Fruit fly (Drosophila melanogaster) whole organism, embryonic: ENCODE data around the gene CG42366.

Experiments used
- B-H1 ChIP-seq: fragments of 200-800 bp; sonication (Bioruptor generic); IDR thresholded peaks from 3 replicates; pipeline ENCODE4 v1.3.6; 2022; ENCODE audit warnings: missing biosample characterization, missing genetic modification characterization
- B-H2 ChIP-seq: fragments of 200-800 bp; sonication (Bioruptor generic); optimal IDR thresholded peaks from 2 replicates; lab custom pipeline; 2018; ENCODE audit warnings: missing biosample characterization, mild to moderate bottlenecking, missing genetic modification characterization
- BtbVII ChIP-seq: fragments of 200-800 bp; sonication (Bioruptor generic); optimal IDR thresholded peaks from 3 replicates; lab custom pipeline; 2017; ENCODE audit warnings: missing biosample characterization, mild to moderate bottlenecking, missing genetic modification characterization
- C15 ChIP-seq: fragments of 200-800 bp; sonication (Bioruptor generic); IDR thresholded peaks from 3 replicates; pipeline ENCODE4 v1.3.6; 2022; ENCODE audit warnings: missing biosample characterization, missing genetic modification characterization
- CG11085 ChIP-seq: fragments of 200-800 bp; sonication (Bioruptor generic); IDR thresholded peaks from 2 replicates; pipeline ENCODE4 v1.3.6; 2022; ENCODE audit warnings: missing biosample characterization, missing genetic modification characterization
- CG12071 ChIP-seq: fragments of 200-800 bp; sonication (Bioruptor generic); optimal IDR thresholded peaks from 3 replicates; lab custom pipeline; 2018; ENCODE audit warnings: missing biosample characterization, mild to moderate bottlenecking, missing genetic modification characterization
- CG12155 ChIP-seq: fragments of 200-800 bp; sonication (Bioruptor generic); optimal IDR thresholded peaks from 3 replicates; lab custom pipeline; 2016; ENCODE audit warnings: missing biosample characterization, missing genetic modification characterization
- CG12236 ChIP-seq: fragments of 200-800 bp; sonication (Bioruptor generic); optimal IDR thresholded peaks from 2 replicates; lab custom pipeline; 2016; ENCODE audit warnings: missing biosample characterization, missing genetic modification characterization
- CG1233 ChIP-seq: fragments of 200-800 bp; sonication (Bioruptor generic); optimal IDR thresholded peaks from 4 replicates; lab custom pipeline; 2018; ENCODE audit warnings: missing biosample characterization, mild to moderate bottlenecking, missing genetic modification characterization
- CG13424 ChIP-seq: fragments of 200-800 bp; sonication (Bioruptor generic); optimal IDR thresholded peaks from 2 replicates; lab custom pipeline; 2019; ENCODE audit warnings: missing biosample characterization, mild to moderate bottlenecking, missing genetic modification characterization, moderate library complexity
- CG14667 ChIP-seq: fragments of 200-800 bp; sonication (Bioruptor generic); IDR thresholded peaks from 2 replicates; pipeline ENCODE4 v1.3.6; 2022; ENCODE audit warnings: missing biosample characterization, missing genetic modification characterization
- CG14860 ChIP-seq: fragments of 200-800 bp; sonication (Bioruptor generic); IDR thresholded peaks from 3 replicates; pipeline ENCODE4 v1.3.6; 2022; ENCODE audit warnings: missing biosample characterization, missing genetic modification characterization; ENCODE audit not compliant: partially characterized antibody
- CG16813 ChIP-seq: fragments of 200-800 bp; sonication (Bioruptor generic); IDR thresholded peaks from 3 replicates; pipeline ENCODE4 v1.3.6; 2022; ENCODE audit warnings: missing biosample characterization, missing genetic modification characterization; ENCODE audit not compliant: partially characterized antibody
- CG17328 ChIP-seq: fragments of 200-800 bp; sonication (Bioruptor generic); IDR thresholded peaks from 2 replicates; pipeline ENCODE4 v1.3.6; 2022; ENCODE audit warnings: missing biosample characterization, missing genetic modification characterization
- CG17802 ChIP-seq: fragments of 200-800 bp; sonication (Bioruptor generic); optimal IDR thresholded peaks from 2 replicates; lab custom pipeline; 2018; ENCODE audit warnings: missing biosample characterization, mild to moderate bottlenecking, missing genetic modification characterization, moderate library complexity
- CG17912 ChIP-seq: fragments of 200-800 bp; sonication (Bioruptor generic); optimal IDR thresholded peaks from 2 replicates; lab custom pipeline; 2018; ENCODE audit warnings: missing biosample characterization, mild to moderate bottlenecking, missing genetic modification characterization
- CG18011 ChIP-seq: fragments of 200-800 bp; sonication (Bioruptor generic); optimal IDR thresholded peaks from 2 replicates; lab custom pipeline; 2017; ENCODE audit warnings: missing biosample characterization, missing genetic modification characterization, mild to moderate bottlenecking, moderate library complexity, missing genotype
- CG32772 ChIP-seq: fragments of 200-800 bp; sonication (Bioruptor generic); IDR thresholded peaks from 2 replicates; pipeline ENCODE4 v1.3.6; 2022; ENCODE audit warnings: missing biosample characterization, missing genetic modification characterization
- CG3726 ChIP-seq: fragments of 200-800 bp; sonication (Bioruptor generic); IDR thresholded peaks from 3 replicates; pipeline ENCODE4, ENCODE4 v1.3.6; 2022; ENCODE audit warnings: missing biosample characterization, missing genetic modification characterization
- CG3847 ChIP-seq: fragments of 200-800 bp; sonication (Bioruptor generic); IDR thresholded peaks from 2 replicates; pipeline ENCODE4 v1.3.6; 2022; ENCODE audit warnings: missing biosample characterization, missing genetic modification characterization
- CG4282 ChIP-seq: fragments of 200-800 bp; sonication (Bioruptor generic); optimal IDR thresholded peaks from 2 replicates; lab custom pipeline; 2016; ENCODE audit warnings: missing biosample characterization, missing genetic modification characterization
- CG5245 ChIP-seq: fragments of 200-800 bp; sonication (Bioruptor generic); optimal IDR thresholded peaks from 3 replicates; lab custom pipeline; 2016; ENCODE audit warnings: missing biosample characterization, missing genetic modification characterization
- CG6689 ChIP-seq: fragments of 200-800 bp; sonication (Bioruptor generic); IDR thresholded peaks from 2 replicates; pipeline ENCODE4 v1.3.6; 2022; ENCODE audit warnings: missing biosample characterization, missing genetic modification characterization
- CG6813 ChIP-seq: fragments of 200-800 bp; sonication (Bioruptor generic); optimal IDR thresholded peaks from 2 replicates; lab custom pipeline; 2017; ENCODE audit warnings: missing biosample characterization, missing genetic modification characterization, mild to moderate bottlenecking, moderate library complexity, missing genetic modification reagents
- CG7745 ChIP-seq: fragments of 200-800 bp; sonication (Bioruptor generic); optimal IDR thresholded peaks from 2 replicates; lab custom pipeline; 2018; ENCODE audit warnings: missing biosample characterization, mild to moderate bottlenecking, missing genetic modification characterization, moderate library complexity
- CG7839 ChIP-seq: fragments of 200-800 bp; sonication (Bioruptor generic); optimal IDR thresholded peaks from 3 replicates; lab custom pipeline; 2018; ENCODE audit warnings: missing biosample characterization, mild to moderate bottlenecking, missing genetic modification characterization, moderate library complexity
- CkIIα-i1 ChIP-seq: fragments of 200-800 bp; sonication (Bioruptor generic); IDR thresholded peaks from 2 replicates; pipeline ENCODE4 v1.3.6; 2022; ENCODE audit warnings: missing biosample characterization, missing genetic modification characterization
- Dad ChIP-seq: fragments of 200-800 bp; sonication (Bioruptor generic); optimal IDR thresholded peaks from 3 replicates; lab custom pipeline; 2016; ENCODE audit warnings: missing biosample characterization, missing genetic modification characterization
- Hsf ChIP-seq: fragments of 200-800 bp; sonication (Bioruptor generic); optimal IDR thresholded peaks from 3 replicates; lab custom pipeline; 2016; ENCODE audit warnings: missing biosample characterization, missing genetic modification characterization
- MTF-1 ChIP-seq: fragments of 200-800 bp; sonication (Bioruptor generic); optimal IDR thresholded peaks from 2 replicates; lab custom pipeline; 2018; ENCODE audit warnings: missing biosample characterization, mild to moderate bottlenecking, missing genetic modification characterization, borderline replicate concordance
- Med ChIP-seq: fragments of 200-800 bp; sonication (Bioruptor generic); peaks from one replicate; lab custom pipeline; 2016; ENCODE audit warnings: missing biosample characterization, missing genetic modification characterization, mild to moderate bottlenecking, inconsistent platforms, moderate library complexity
- Meics ChIP-seq: fragments of 200-800 bp; sonication (Bioruptor generic); optimal IDR thresholded peaks from 2 replicates; lab custom pipeline; 2017; ENCODE audit warnings: missing biosample characterization, mild to moderate bottlenecking, missing genetic modification characterization
- Mes4 ChIP-seq: fragments of 200-800 bp; sonication (Bioruptor generic); optimal IDR thresholded peaks from 2 replicates; lab custom pipeline; 2016; ENCODE audit warnings: missing biosample characterization, missing genetic modification characterization
- Nf-YB ChIP-seq: fragments of 200-800 bp; sonication (Bioruptor generic); optimal IDR thresholded peaks from 3 replicates; lab custom pipeline; 2019; ENCODE audit warnings: missing biosample characterization, mild to moderate bottlenecking, missing genetic modification characterization, moderate library complexity
- Oli ChIP-seq: fragments of 200-800 bp; sonication (Bioruptor generic); optimal IDR thresholded peaks from 2 replicates; lab custom pipeline; 2018; ENCODE audit warnings: missing biosample characterization, mild to moderate bottlenecking, missing genetic modification characterization, moderate library complexity
- Opbp ChIP-seq: fragments of 200-800 bp; sonication (Bioruptor generic); IDR thresholded peaks from 3 replicates; pipeline ENCODE4 v1.3.6; 2022; ENCODE audit warnings: missing biosample characterization, missing genetic modification characterization; ENCODE audit not compliant: partially characterized antibody
- Sox102F ChIP-seq: fragments of 200-800 bp; sonication (Bioruptor generic); optimal IDR thresholded peaks from 2 replicates; lab custom pipeline; 2018; ENCODE audit warnings: missing biosample characterization, mild to moderate bottlenecking, missing genetic modification characterization, moderate library complexity
- abd-A ChIP-seq: fragments of 200-800 bp; sonication (Bioruptor generic); optimal IDR thresholded peaks from 3 replicates; lab custom pipeline; 2019; ENCODE audit warnings: missing biosample characterization, mild to moderate bottlenecking, missing genetic modification characterization, moderate library complexity
- amos ChIP-seq: fragments of 200-800 bp; sonication (Bioruptor generic); IDR thresholded peaks from 2 replicates; pipeline ENCODE4 v1.3.6; 2022; ENCODE audit warnings: missing biosample characterization, missing genetic modification characterization; ENCODE audit not compliant: partially characterized antibody
- danr ChIP-seq: fragments of 200-800 bp; sonication (Bioruptor generic); IDR thresholded peaks from 2 replicates; pipeline ENCODE4 v1.3.6; 2022; ENCODE audit warnings: missing biosample characterization, missing genetic modification characterization
- dati ChIP-seq: fragments of 200-800 bp; sonication (Bioruptor generic); IDR thresholded peaks from 2 replicates; pipeline ENCODE4 v1.3.6; 2022; ENCODE audit warnings: missing biosample characterization, missing genetic modification characterization
- en ChIP-seq: fragments of 200-800 bp; sonication (Bioruptor generic); optimal IDR thresholded peaks from 2 replicates; lab custom pipeline; 2016; ENCODE audit warnings: missing biosample characterization, missing genetic modification characterization
- ind ChIP-seq: fragments of 200-800 bp; sonication (Bioruptor generic); optimal IDR thresholded peaks from 3 replicates; lab custom pipeline; 2016; ENCODE audit warnings: missing biosample characterization, missing genetic modification characterization
- jigr1 ChIP-seq: fragments of 200-800 bp; sonication (Bioruptor generic); IDR thresholded peaks from 3 replicates; pipeline ENCODE4 v1.3.6; 2022; ENCODE audit warnings: missing biosample characterization, missing genetic modification characterization
- jing ChIP-seq: fragments of 200-800 bp; sonication (Bioruptor generic); optimal IDR thresholded peaks from 2 replicates; lab custom pipeline; 2018; ENCODE audit warnings: missing biosample characterization, mild to moderate bottlenecking, missing genetic modification characterization
- pb ChIP-seq: fragments of 200-800 bp; sonication (Bioruptor generic); optimal IDR thresholded peaks from 3 replicates; lab custom pipeline; 2016; ENCODE audit warnings: missing biosample characterization, missing genetic modification characterization
- peb ChIP-seq: fragments of 200-800 bp; sonication (Bioruptor generic); IDR thresholded peaks from 2 replicates; pipeline ENCODE4 v1.3.6; 2022; ENCODE audit warnings: missing biosample characterization, missing genetic modification characterization
- rib ChIP-seq: fragments of 200-800 bp; sonication (Bioruptor generic); IDR thresholded peaks from 2 replicates; pipeline ENCODE4 v1.3.6; 2022; ENCODE audit warnings: missing biosample characterization, missing genetic modification characterization
- run ChIP-seq: fragments of 200-800 bp; sonication (Bioruptor generic); optimal IDR thresholded peaks from 3 replicates; lab custom pipeline; 2018; ENCODE audit warnings: missing biosample characterization, mild to moderate bottlenecking, missing genetic modification characterization
- tx ChIP-seq: fragments of 200-800 bp; sonication (Bioruptor generic); optimal IDR thresholded peaks from 2 replicates; lab custom pipeline; 2016; ENCODE audit warnings: missing biosample characterization, missing genetic modification characterization
- vvl ChIP-seq: fragments of 200-800 bp; sonication (Bioruptor generic); IDR thresholded peaks from 2 replicates; pipeline ENCODE4 v1.3.6; 2022; ENCODE audit warnings: missing biosample characterization, missing genetic modification characterization

CG42366 gene

dm6 chr2L:9954119-9954518 lies 29.2 kb downstream of the CG42366 start, which contains the start of the genes CG13126 and CG4709 (continued):
- peak; percentile 10; the same call in 1 of the 2 replicates for TF ChIP-seq dati
- peak; percentile 88 for TF ChIP-seq run (tag; lab: Kevin White, UChicago)
- TF ChIP-seq Med (GFP tag; lab: Kevin White, UChicago), result peak; percentile 90
- peak; percentile 83 for TF ChIP-seq CG17328 (GFP tag; lab: Robert Waterston, UW)
- TF ChIP-seq CG6689 (GFP tag; lab: Robert Waterston, UW), result peak; percentile 93
- TF ChIP-seq CkIIα-i1 (GFP tag; lab: Robert Waterston, UW), result no peak
- TF ChIP-seq CG18011 (GFP tag; lab: Kevin White, UChicago), result peak; percentile 64
- TF ChIP-seq vvl (GFP tag; lab: Robert Waterston, UW), result peak; percentile 97
- TF ChIP-seq Oli (tag; lab: Kevin White, UChicago), result peak; percentile 92
- peak; percentile 29 for TF ChIP-seq CG12071 (GFP tag; lab: Kevin White, UChicago)
- TF ChIP-seq Sox102F (GFP tag; lab: Kevin White, UChicago), result peak; percentile 91
- TF ChIP-seq Hsf (GFP tag; lab: Kevin White, UChicago), result peak; percentile 63
- TF ChIP-seq CG32772 (GFP tag; lab: Robert Waterston, UW), result peak; percentile 89
- peak; percentile 93 for TF ChIP-seq Meics
- TF ChIP-seq Dad (GFP tag; lab: Kevin White, UChicago), result peak; percentile 57
- TF ChIP-seq CG16813, result no peak
- peak; percentile 41 for TF ChIP-seq jing (GFP tag; lab: Kevin White, UChicago)
- peak; percentile 78 for TF ChIP-seq Nf-YB (GFP tag; lab: Kevin White, UChicago)
- peak; percentile 94 for TF ChIP-seq CG7839
- TF ChIP-seq B-H1 (GFP tag; lab: Robert Waterston, UW), result peak; percentile 73
- no peak for TF ChIP-seq amos (GFP tag; lab: Robert Waterston, UW)
- TF ChIP-seq CG14667 (GFP tag; lab: Robert Waterston, UW), result peak; percentile 84
- TF ChIP-seq abd-A (tag; lab: Kevin White, UChicago), result no peak
- TF ChIP-seq CG3847 (GFP tag; lab: Robert Waterston, UW), result peak; percentile 84
- no peak for TF ChIP-seq Opbp (GFP tag; lab: Robert Waterston, UW)
- peak; percentile 78 for TF ChIP-seq peb (GFP tag; lab: Robert Waterston, UW)
- peak; percentile 81; the same call in 1 of the 3 replicates for TF ChIP-seq CG3726 (GFP tag; lab: Robert Waterston, UW)
- TF ChIP-seq pb (GFP tag; lab: Kevin White, UChicago), result no peak
- peak; percentile 77 for TF ChIP-seq CG11085 (GFP tag; lab: Robert Waterston, UW)
- TF ChIP-seq CG6813 (GFP tag; lab: Kevin White, UChicago), result peak; percentile 90
- TF ChIP-seq danr, result peak; percentile 70
- TF ChIP-seq Mes4 (GFP tag; lab: Kevin White, UChicago), result no peak
- peak; percentile 91 for TF ChIP-seq ind (GFP tag; lab: Kevin White, UChicago)
- TF ChIP-seq CG17912 (GFP tag; lab: Kevin White, UChicago), result peak; percentile 29
- TF ChIP-seq CG14860, result no peak
- TF ChIP-seq CG1233, result peak; percentile 90
- peak; percentile 86 for TF ChIP-seq CG12155
- no peak for TF ChIP-seq CG4282 (GFP tag; lab: Kevin White, UChicago)
- TF ChIP-seq MTF-1, result peak; percentile 67
- peak; percentile 6 for TF ChIP-seq CG12236 (GFP tag; lab: Kevin White, UChicago)
- peak; percentile 84 for TF ChIP-seq B-H2
- peak; percentile 84 for TF ChIP-seq BtbVII (GFP tag; lab: Kevin White, UChicago)
- peak; percentile 71; the same call in 1 of the 2 replicates for TF ChIP-seq rib (GFP tag; lab: Robert Waterston, UW)
- peak; percentile 35; the same call in 1 of the 3 replicates for TF ChIP-seq jigr1 (GFP tag; lab: Robert Waterston, UW)
- peak; percentile 73 for TF ChIP-seq CG17802
- TF ChIP-seq C15 (GFP tag; lab: Robert Waterston, UW), result 0 out of 3 replicates have a peak, but pooled peaks have one; percentile 20
- peak; percentile 24 for TF ChIP-seq en (GFP tag; lab: Kevin White, UChicago)
- peak; percentile 92 for TF ChIP-seq CG13424
- TF ChIP-seq CG5245, result peak; percentile 77
- TF ChIP-seq tx (GFP tag; lab: Kevin White, UChicago), result no peak
- no peak for TF ChIP-seq CG7745
